Worm (Caenorhabditis elegans) whole organism, L4 larva: Measurements from ENCODE around the gene ndub-11.

Experiments used
- D1046.2 ChIP-seq: fragments of 200-800 bp; sonication (Bioruptor generic); IDR thresholded peaks from 2 replicates; pipeline ENCODE4 v1.3.6; 2022; ENCODE audit warnings: missing genetic modification characterization, missing compliant biosample characterization
- F10B5.3 ChIP-seq: sonication (generic microtip); optimal IDR thresholded peaks from 2 replicates; lab custom pipeline; 2016; ENCODE audit warnings: mild to moderate bottlenecking, missing genetic modification characterization, missing compliant biosample characterization
- F49E8.2 ChIP-seq: sonication (generic microtip); optimal IDR thresholded peaks from 2 replicates; lab custom pipeline; 2016; ENCODE audit warnings: missing compliant biosample characterization, mild to moderate bottlenecking, missing genetic modification characterization, borderline replicate concordance
- R02D3.7 ChIP-seq: fragments of 150-350 bp; sonication (generic microtip); optimal IDR thresholded peaks from 3 replicates; lab custom pipeline; 2014; ENCODE audit warnings: missing biosample characterization, missing genetic modification characterization
- Y5F2A.4 ChIP-seq: fragments of 200-800 bp; sonication (Bioruptor generic); optimal IDR thresholded peaks from 2 replicates; lab custom pipeline; 2018; ENCODE audit warnings: mild to moderate bottlenecking, missing genetic modification characterization, missing compliant biosample characterization
- ZK546.5 ChIP-seq, 2 experiments: sonication (generic microtip); optimal IDR thresholded peaks; 2 replicates each; lab custom pipeline; 2017; ENCODE audit warnings: missing biosample characterization in 2 of 2, missing genetic modification characterization in 2 of 2
- aha-1 ChIP-seq: fragments of 150-350 bp; peaks from one replicate; lab custom pipeline; 2014; ENCODE audit warnings: missing biosample characterization, missing genetic modification characterization
- attf-4 ChIP-seq: sonication (generic microtip); optimal IDR thresholded peaks from 3 replicates; lab custom pipeline; 2017; ENCODE audit warnings: missing biosample characterization, missing genetic modification characterization
- ceh-20 ChIP-seq: fragments of 200-800 bp; sonication (Bioruptor generic); IDR thresholded peaks from 2 replicates; pipeline ENCODE4 v1.3.6; 2022; ENCODE audit warnings: missing genetic modification reagents, missing genetic modification characterization, missing compliant biosample characterization
- ceh-44 ChIP-seq: fragments of 200-800 bp; sonication (Bioruptor generic); IDR thresholded peaks from 2 replicates; pipeline ENCODE4 v1.3.6; 2022; ENCODE audit warnings: missing genetic modification reagents, missing genetic modification characterization, missing compliant biosample characterization
- cey-2 ChIP-seq: sonication (generic microtip); optimal IDR thresholded peaks from 3 replicates; lab custom pipeline; 2017; ENCODE audit warnings: missing genetic modification characterization, mild to moderate bottlenecking, missing compliant biosample characterization, antibody characterized with exemption, borderline replicate concordance; ENCODE audit not compliant: insufficient read depth
- daf-12 ChIP-seq: fragments of 150-350 bp; optimal IDR thresholded peaks from 2 replicates; lab custom pipeline; 2014; ENCODE audit warnings: missing biosample characterization, missing genetic modification reagents, missing genetic modification characterization
- daf-8 ChIP-seq: fragments of 200-800 bp; sonication (Bioruptor generic); IDR thresholded peaks from 2 replicates; pipeline ENCODE4 v1.3.6; 2022; ENCODE audit warnings: missing genetic modification characterization, missing compliant biosample characterization
- dmd-8 ChIP-seq: fragments of 200-800 bp; sonication (Bioruptor generic); IDR thresholded peaks from 2 replicates; pipeline ENCODE4 v1.3.6; 2022; ENCODE audit warnings: missing genetic modification characterization, missing compliant biosample characterization
- dpl-1 ChIP-seq: fragments of 150-350 bp; optimal IDR thresholded peaks from 2 replicates; lab custom pipeline; 2014; ENCODE audit warnings: missing biosample characterization, missing genetic modification reagents, missing genetic modification characterization
- dve-1 ChIP-seq: sonication (generic microtip); optimal IDR thresholded peaks from 2 replicates; lab custom pipeline; 2017; ENCODE audit warnings: antibody characterized with exemption, mild to moderate bottlenecking, missing genetic modification characterization, missing compliant biosample characterization; ENCODE audit not compliant: insufficient read depth
- fkh-10 ChIP-seq: fragments of 150-350 bp; optimal IDR thresholded peaks from 2 replicates; lab custom pipeline; 2014; ENCODE audit warnings: missing biosample characterization, missing genetic modification reagents, missing genetic modification characterization
- hlh-11 ChIP-seq: fragments of 200-800 bp; sonication (Bioruptor generic); optimal IDR thresholded peaks from 2 replicates; lab custom pipeline; 2018; ENCODE audit warnings: mild to moderate bottlenecking, missing genetic modification characterization, missing compliant biosample characterization
- hlh-30 ChIP-seq: sonication (generic microtip); optimal IDR thresholded peaks from 2 replicates; lab custom pipeline; 2017; ENCODE audit warnings: antibody characterized with exemption, mild to moderate bottlenecking, missing genetic modification characterization, missing compliant biosample characterization; ENCODE audit not compliant: insufficient read depth
- hmg-1.1 ChIP-seq: fragments of 200-800 bp; sonication (Bioruptor generic); IDR thresholded peaks from 2 replicates; pipeline ENCODE4 v1.3.6; 2022; ENCODE audit warnings: missing genetic modification reagents, missing genetic modification characterization, missing compliant biosample characterization
- lin-1 ChIP-seq: fragments of 200-800 bp; sonication (Bioruptor generic); IDR thresholded peaks from 2 replicates; pipeline ENCODE4 v1.3.6; 2022; ENCODE audit warnings: missing genetic modification reagents, missing genetic modification characterization, missing compliant biosample characterization
- lin-15B ChIP-seq: fragments of 150-350 bp; sonication (generic microtip); optimal IDR thresholded peaks from 3 replicates; lab custom pipeline; 2014; ENCODE audit warnings: missing biosample characterization, missing genetic modification characterization
- lin-29 ChIP-seq: fragments of 200-800 bp; sonication (Bioruptor generic); IDR thresholded peaks from 2 replicates; pipeline ENCODE4 v1.3.6; 2022; ENCODE audit warnings: missing genetic modification reagents, missing genetic modification characterization, missing compliant biosample characterization
- lin-38 ChIP-seq: fragments of 200-800 bp; sonication (Bioruptor generic); IDR thresholded peaks from 2 replicates; pipeline ENCODE4 v1.3.6; 2022; ENCODE audit warnings: missing genetic modification reagents, missing genetic modification characterization, missing compliant biosample characterization
- madf-5 ChIP-seq, 2 experiments: fragments of 200-800 bp; sonication (Bioruptor generic); IDR thresholded peaks; 2 replicates each; pipeline ENCODE4 v1.3.6; 2022; ENCODE audit warnings: missing compliant biosample characterization in 2 of 2, missing genetic modification characterization in 2 of 2
- mdt-29 ChIP-seq: fragments of 200-800 bp; sonication (Bioruptor generic); IDR thresholded peaks from 2 replicates; pipeline ENCODE4 v1.3.6; 2022; ENCODE audit warnings: missing genetic modification reagents, missing genetic modification characterization, missing compliant biosample characterization
- mes-2 ChIP-seq: sonication (generic microtip); optimal IDR thresholded peaks from 2 replicates; lab custom pipeline; 2016; ENCODE audit warnings: missing genotype, mild to moderate bottlenecking, missing genetic modification characterization, missing compliant biosample characterization; ENCODE audit not compliant: poor library complexity, severe bottlenecking
- nhr-111 ChIP-seq: fragments of 200-800 bp; sonication (Bioruptor generic); optimal IDR thresholded peaks from 2 replicates; lab custom pipeline; 2018; ENCODE audit warnings: mild to moderate bottlenecking, missing genetic modification characterization, missing compliant biosample characterization
- nhr-25 ChIP-seq: sonication (generic microtip); optimal IDR thresholded peaks from 2 replicates; lab custom pipeline; 2017; ENCODE audit warnings: missing genetic modification characterization, mild to moderate bottlenecking, missing compliant biosample characterization, antibody characterized with exemption, moderate library complexity, borderline replicate concordance; ENCODE audit not compliant: insufficient read depth
- nhr-41 ChIP-seq: fragments of 200-800 bp; sonication (Bioruptor generic); IDR thresholded peaks from 2 replicates; pipeline ENCODE4 v1.3.6; 2022; ENCODE audit warnings: missing genetic modification reagents, missing genetic modification characterization, missing compliant biosample characterization
- nhr-42 ChIP-seq: fragments of 200-800 bp; sonication (Bioruptor generic); IDR thresholded peaks from 2 replicates; pipeline ENCODE4 v1.3.6; 2022; ENCODE audit warnings: missing genetic modification characterization, missing compliant biosample characterization
- pha-4 ChIP-seq, 2 experiments: fragments of 150-350 bp in 1 of 2; fragments of 200-800 bp in 1 of 2; sonication (Bioruptor generic) in 1 of 2; IDR thresholded peaks in 1 of 2; optimal IDR thresholded peaks in 1 of 2; 2 replicates each; pipeline versions ENCODE4 v1.3.6 to Lab custom; 2014 to 2022; ENCODE audit warnings: missing genetic modification characterization in 2 of 2, missing genetic modification reagents in 2 of 2, missing biosample characterization in 1 of 2, missing compliant biosample characterization in 1 of 2
- sdz-12 ChIP-seq: fragments of 200-800 bp; sonication (Bioruptor generic); optimal IDR thresholded peaks from 2 replicates; lab custom pipeline; 2018; ENCODE audit warnings: mild to moderate bottlenecking, missing genetic modification characterization, missing compliant biosample characterization
- set-16 ChIP-seq: fragments of 200-800 bp; sonication (Bioruptor generic); IDR thresholded peaks from 2 replicates; pipeline ENCODE4 v1.3.6; 2022; ENCODE audit warnings: missing genetic modification reagents, missing genetic modification characterization, missing compliant biosample characterization
- snpc-1.2 ChIP-seq: fragments of 200-800 bp; sonication (Bioruptor generic); IDR thresholded peaks from 2 replicates; pipeline ENCODE4 v1.3.6; 2022; ENCODE audit warnings: missing genetic modification reagents, missing genetic modification characterization, missing compliant biosample characterization
- spr-1 ChIP-seq: sonication (generic microtip); optimal IDR thresholded peaks from 2 replicates; lab custom pipeline; 2016; ENCODE audit warnings: mild to moderate bottlenecking, missing genetic modification characterization, missing compliant biosample characterization
- unc-62 ChIP-seq, 3 experiments: fragments of 150-350 bp in 1 of 3; sonication (generic microtip); optimal IDR thresholded peaks in 2 of 3; peaks in 1 of 3; 1 replicate in 1 of 3; 2 replicates in 2 of 3; lab custom pipeline; 2014 to 2017; ENCODE audit warnings: missing biosample characterization in 3 of 3, missing genetic modification characterization in 3 of 3, missing genetic modification reagents in 3 of 3, missing genotype in 1 of 3
- vab-7 ChIP-seq: fragments of 200-800 bp; sonication (Bioruptor generic); IDR thresholded peaks from 2 replicates; pipeline ENCODE4 v1.3.6; 2022; ENCODE audit warnings: missing genetic modification reagents, missing genetic modification characterization, missing compliant biosample characterization
- zag-1 ChIP-seq: fragments of 150-350 bp; optimal IDR thresholded peaks from 2 replicates; lab custom pipeline; 2014; ENCODE audit warnings: missing biosample characterization, missing genetic modification characterization
- zfp-2 ChIP-seq: sonication (generic microtip); optimal IDR thresholded peaks from 2 replicates; lab custom pipeline; 2016; ENCODE audit warnings: mild to moderate bottlenecking, missing genetic modification characterization, missing compliant biosample characterization
- ztf-11 ChIP-seq: fragments of 150-350 bp; optimal IDR thresholded peaks from 2 replicates; lab custom pipeline; 2014; ENCODE audit warnings: missing biosample characterization, missing genetic modification characterization
- ztf-7 ChIP-seq: fragments of 150-350 bp; optimal IDR thresholded peaks from 2 replicates; lab custom pipeline; 2014; ENCODE audit warnings: missing biosample characterization, missing genetic modification characterization

Gene ndub-11

DNA sequence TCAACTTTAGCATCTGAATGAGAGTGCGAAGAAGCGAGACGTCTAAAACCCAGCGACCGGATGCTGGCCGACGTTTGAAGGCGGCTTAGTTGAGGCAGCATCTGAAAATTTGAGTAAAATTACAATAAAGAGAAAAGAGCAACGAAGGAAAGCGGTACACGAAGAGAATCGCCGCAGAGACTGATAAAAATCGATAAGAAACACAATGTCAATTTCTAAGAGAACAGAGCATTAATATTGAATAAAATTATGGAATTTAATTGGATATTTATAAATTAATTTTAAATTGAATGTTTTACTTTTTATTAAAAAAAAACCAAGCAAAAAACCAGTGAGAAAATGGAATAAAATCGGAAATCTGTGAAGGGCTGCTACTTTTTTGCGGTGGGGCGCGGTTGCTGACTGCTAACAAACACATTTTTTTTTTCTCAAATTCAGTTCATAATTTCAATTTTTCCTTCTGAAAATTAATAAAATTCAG is at the start of gene ndub-11, which contains the start of gene moc-3:
Gene ndub-11 (minus strand): TSS at position 101 of the 481 bp plus-strand sequence.
Gene moc-3 (plus strand): TSS at position 431 of the 481 bp plus-strand sequence.
- TF ChIP-seq nhr-25 (no peak), mes-2 (peak; percentile 26), lin-15B (tag; lab: Kevin White, UChicago) (no peak), vab-7 (GFP tag; lab: Robert Waterston, UW) (no peak), unc-62 (GFP tag; optimal IDR thresholded peaks at IDR 0.05 in 1 of 2; lab: Kevin White, UChicago) (no peak), unc-62 (tag; optimal IDR thresholded peaks at IDR 0.05; lab: Kevin White, UChicago) (no peak), aha-1 (peak; percentile 13), lin-1 (GFP tag; lab: Robert Waterston, UW) (no peak), nhr-111 (no peak), mdt-29 (GFP tag; lab: Robert Waterston, UW) (no peak), daf-12 (tag; lab: Kevin White, UChicago) (no peak), R02D3.7 (tag; lab: Kevin White, UChicago) (no peak), dpl-1 (GFP tag; lab: Kevin White, UChicago) (no peak), hlh-11 (tag; lab: Kevin White, UChicago) (no peak), lin-38 (peak; percentile 73), nhr-42 (GFP tag; lab: Robert Waterston, UW) (no peak)

DNA sequence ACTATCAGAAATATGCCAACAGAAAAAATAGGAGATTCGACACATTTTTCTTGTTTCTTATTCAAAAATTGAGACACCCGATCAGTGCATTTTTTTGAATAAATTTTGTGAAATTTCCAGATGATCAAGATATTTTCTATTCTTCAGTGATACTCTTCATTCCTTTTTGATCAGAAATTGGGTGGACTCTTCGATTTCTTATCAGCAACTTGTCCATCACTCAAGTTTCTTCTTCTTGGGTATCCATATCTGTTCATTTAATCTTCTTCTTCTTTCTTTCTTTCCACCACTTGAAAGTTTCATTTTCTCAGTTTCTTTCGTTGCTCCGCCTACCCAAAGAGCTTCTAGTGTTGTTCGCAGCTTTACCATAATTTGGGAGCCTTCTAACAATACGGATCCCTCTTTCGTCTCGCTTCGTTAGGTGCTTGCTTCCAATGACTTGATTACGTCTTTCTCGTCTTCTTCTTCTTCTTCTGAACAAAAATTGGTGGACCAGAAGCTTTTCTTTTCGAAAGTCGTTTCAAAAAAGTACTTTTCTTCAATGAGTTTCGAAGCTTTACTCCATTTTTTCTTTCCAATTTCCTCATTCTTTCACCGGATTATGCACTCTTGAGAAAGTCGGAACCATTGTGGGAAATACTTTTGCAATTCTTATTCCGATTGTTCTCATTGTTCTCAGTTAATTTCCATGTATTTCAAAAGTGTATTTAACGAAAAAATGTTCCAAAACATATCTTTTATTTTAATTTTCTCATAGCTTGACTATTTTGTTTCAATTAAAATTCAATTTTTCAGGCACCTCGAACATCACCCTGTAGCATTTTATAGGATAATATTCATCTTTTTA is 45.9 kb upstream of the ndub-11 start, which contains the start of gene pct-1:
Gene pct-1 (plus strand): TSS at position 797 of the 847 bp plus-strand sequence.
- TF ChIP-seq ZK546.5 (tag; optimal IDR thresholded peaks at IDR 0.05; lab: Kevin White, UChicago) (no peak), lin-29 (no peak), vab-7 (GFP tag; lab: Robert Waterston, UW) (no peak), daf-12 (tag; lab: Kevin White, UChicago) (no peak), cey-2 (tag; lab: Kevin White, UChicago) (no peak), aha-1 (peak; percentile 2), Y5F2A.4 (GFP tag; lab: Kevin White, UChicago) (no peak), unc-62 (GFP tag; optimal IDR thresholded peaks at IDR 0.05 in 1 of 2; lab: Kevin White, UChicago) (peak in 1 of 2 experiments; percentile 82), unc-62 (tag; optimal IDR thresholded peaks at IDR 0.05; lab: Kevin White, UChicago) (no peak), daf-8 (GFP tag; lab: Robert Waterston, UW) (no peak), zfp-2 (tag; lab: Kevin White, UChicago) (no peak), madf-5 (GFP tag; IDR thresholded peaks at IDR 0.05; lab: Robert Waterston, UW) (no peak), hmg-1.1 (GFP tag; lab: Robert Waterston, UW) (no peak)

- TF ChIP-seq D1046.2 (no peak), fkh-10 (no peak), lin-38 (no peak), zag-1 (tag; lab: Kevin White, UChicago) (no peak), nhr-41 (GFP tag; lab: Robert Waterston, UW) (0 out of 2 replicates have a peak, but pooled peaks have one; percentile 36), attf-4 (tag; lab: Kevin White, UChicago) (no peak), dmd-8 (GFP tag; lab: Robert Waterston, UW) (no peak), hlh-30 (tag; lab: Kevin White, UChicago) (no peak), set-16 (GFP tag; lab: Robert Waterston, UW) (no peak), lin-29 (no peak), daf-12 (tag; lab: Kevin White, UChicago) (no peak), ztf-11 (tag; lab: Kevin White, UChicago) (no peak), sdz-12 (GFP tag; lab: Kevin White, UChicago) (no peak), F10B5.3 (no peak), pha-4 (GFP tag; IDR thresholded peaks at IDR 0.05; lab: Robert Waterston, UW) (no peak), pha-4 (tag; optimal IDR thresholded peaks at IDR 0.05; lab: Kevin White, UChicago) (no peak), dve-1 (tag; lab: Kevin White, UChicago) (peak; percentile 52), spr-1 (tag; lab: Kevin White, UChicago) (no peak), ceh-44 (GFP tag; lab: Robert Waterston, UW) (no peak), snpc-1.2 (GFP tag; lab: Robert Waterston, UW) (no peak), aha-1 (no peak), ceh-20 (GFP tag; lab: Robert Waterston, UW) (0 out of 2 replicates have a peak, but pooled peaks have one; percentile 27), ztf-7 (no peak), Y5F2A.4 (GFP tag; lab: Kevin White, UChicago) (no peak), lin-1 (GFP tag; lab: Robert Waterston, UW) (peak; percentile 71; the same call in 1 of the 2 replicates), F49E8.2 (tag; lab: Kevin White, UChicago) (no peak), daf-8 (GFP tag; lab: Robert Waterston, UW) (no peak)
These were observed 44.8 kb upstream of the ndub-11 start for ce11 chrIV:8174792-8175191.
